Fruit fly (Drosophila melanogaster) whole organism, embryonic: ENCODE data around the gene RpS3.

Source experiments
- Aef1 ChIP-seq: fragments of 200-800 bp; sonication (Bioruptor generic); IDR thresholded peaks from 3 replicates; pipeline ENCODE4 v1.3.6; 2022; ENCODE audit warnings: missing biosample characterization, missing genetic modification characterization
- CG10274 ChIP-seq: fragments of 200-800 bp; sonication (Bioruptor generic); optimal IDR thresholded peaks from 3 replicates; lab custom pipeline; 2017; ENCODE audit warnings: missing biosample characterization, mild to moderate bottlenecking, missing genetic modification characterization
- CG10543 ChIP-seq: fragments of 200-800 bp; sonication (Bioruptor generic); optimal IDR thresholded peaks from 3 replicates; lab custom pipeline; 2017; ENCODE audit warnings: missing biosample characterization, mild to moderate bottlenecking, missing genetic modification characterization, moderate library complexity
- CG10959 ChIP-seq: fragments of 200-800 bp; sonication (Bioruptor generic); IDR thresholded peaks from 2 replicates; pipeline ENCODE4 v1.3.6; 2022; ENCODE audit warnings: missing biosample characterization, missing genetic modification characterization
- CG11398 ChIP-seq: fragments of 200-800 bp; sonication (Bioruptor generic); optimal IDR thresholded peaks from 2 replicates; lab custom pipeline; 2016; ENCODE audit warnings: missing biosample characterization, missing genetic modification characterization
- CG11504 ChIP-seq: fragments of 200-800 bp; sonication (Bioruptor generic); optimal IDR thresholded peaks from 3 replicates; lab custom pipeline; 2019; ENCODE audit warnings: missing biosample characterization, mild to moderate bottlenecking, missing genetic modification characterization, moderate library complexity
- CG12155 ChIP-seq: fragments of 200-800 bp; sonication (Bioruptor generic); optimal IDR thresholded peaks from 3 replicates; lab custom pipeline; 2016; ENCODE audit warnings: missing biosample characterization, missing genetic modification characterization
- CG14441 ChIP-seq: fragments of 200-800 bp; sonication (Bioruptor generic); IDR thresholded peaks from 2 replicates; pipeline ENCODE4 v1.3.6; 2022; ENCODE audit warnings: missing biosample characterization, missing genetic modification characterization
- CG16779 ChIP-seq: fragments of 200-800 bp; sonication (Bioruptor generic); IDR thresholded peaks from 2 replicates; pipeline ENCODE4 v1.3.6; 2022; ENCODE audit warnings: missing biosample characterization, missing genetic modification characterization
- CG31365 ChIP-seq: fragments of 200-800 bp; sonication (Bioruptor generic); optimal IDR thresholded peaks from 2 replicates; lab custom pipeline; 2018; ENCODE audit warnings: missing biosample characterization, mild to moderate bottlenecking, missing genetic modification characterization
- CG32532 ChIP-seq: fragments of 200-800 bp; sonication (Bioruptor generic); IDR thresholded peaks from 2 replicates; pipeline ENCODE4 v1.3.6; 2022; ENCODE audit warnings: missing biosample characterization, missing genetic modification characterization
- CG3726 ChIP-seq: fragments of 200-800 bp; sonication (Bioruptor generic); IDR thresholded peaks from 3 replicates; pipeline ENCODE4, ENCODE4 v1.3.6; 2022; ENCODE audit warnings: missing biosample characterization, missing genetic modification characterization
- CG4328 ChIP-seq: fragments of 200-800 bp; sonication (Bioruptor generic); optimal IDR thresholded peaks from 3 replicates; lab custom pipeline; 2017; ENCODE audit warnings: missing biosample characterization, missing genetic modification reagents, missing genetic modification characterization
- CG8281 ChIP-seq: fragments of 200-800 bp; sonication (Bioruptor generic); optimal IDR thresholded peaks from 2 replicates; lab custom pipeline; 2018; ENCODE audit warnings: missing biosample characterization, mild to moderate bottlenecking, missing genetic modification characterization, moderate library complexity
- CG9609 ChIP-seq: fragments of 200-800 bp; sonication (Bioruptor generic); optimal IDR thresholded peaks from 3 replicates; lab custom pipeline; 2016; ENCODE audit warnings: missing biosample characterization, missing genetic modification characterization
- Dref ChIP-seq: fragments of 200-800 bp; sonication (Bioruptor generic); IDR thresholded peaks from 2 replicates; pipeline ENCODE4 v1.3.6; 2022; ENCODE audit warnings: missing biosample characterization, missing genetic modification characterization
- Drgx ChIP-seq: fragments of 200-800 bp; sonication (Bioruptor generic); IDR thresholded peaks from 2 replicates; pipeline ENCODE4 v1.3.6; 2022; ENCODE audit warnings: missing biosample characterization, missing genetic modification characterization
- Ets65A ChIP-seq: fragments of 200-800 bp; sonication (Bioruptor generic); peaks from one replicate; lab custom pipeline; 2016; ENCODE audit warnings: missing biosample characterization, missing genetic modification characterization
- Ets97D ChIP-seq: fragments of 200-800 bp; sonication (Bioruptor generic); optimal IDR thresholded peaks from 3 replicates; lab custom pipeline; 2016; ENCODE audit warnings: missing biosample characterization, missing genetic modification characterization
- HLH54F ChIP-seq: fragments of 200-800 bp; sonication (Bioruptor generic); optimal IDR thresholded peaks from 3 replicates; lab custom pipeline; 2016; ENCODE audit warnings: missing biosample characterization, missing genetic modification characterization
- Hmx ChIP-seq: fragments of 200-800 bp; sonication (Bioruptor generic); optimal IDR thresholded peaks from 2 replicates; lab custom pipeline; 2016; ENCODE audit warnings: missing biosample characterization, missing genetic modification characterization
- Lhr ChIP-seq: fragments of 200-800 bp; sonication (Bioruptor generic); optimal IDR thresholded peaks from 3 replicates; lab custom pipeline; 2017; ENCODE audit warnings: mild to moderate bottlenecking, missing biosample characterization, missing genetic modification reagents, missing genetic modification characterization
- Med ChIP-seq: fragments of 200-800 bp; sonication (Bioruptor generic); peaks from one replicate; lab custom pipeline; 2016; ENCODE audit warnings: missing biosample characterization, missing genetic modification characterization, mild to moderate bottlenecking, inconsistent platforms, moderate library complexity
- Mrtf ChIP-seq: fragments of 200-800 bp; sonication (Bioruptor generic); IDR thresholded peaks from 3 replicates; pipeline ENCODE4 v1.3.6; 2022; ENCODE audit warnings: missing biosample characterization, missing genetic modification characterization
- Optix ChIP-seq: fragments of 200-800 bp; sonication (Bioruptor generic); IDR thresholded peaks from 3 replicates; pipeline ENCODE4 v1.3.6; 2022; ENCODE audit warnings: missing biosample characterization, missing genetic modification characterization
- Poxn ChIP-seq: fragments of 200-800 bp; sonication (Bioruptor generic); IDR thresholded peaks from 2 replicates; pipeline ENCODE4 v1.3.6; 2022; ENCODE audit warnings: missing biosample characterization, missing genetic modification characterization
- Rfx ChIP-seq: fragments of 200-800 bp; sonication (Bioruptor generic); IDR thresholded peaks from 2 replicates; pipeline ENCODE4 v1.3.6; 2022; ENCODE audit warnings: missing biosample characterization, missing genetic modification characterization
- Xrp1 ChIP-seq: fragments of 200-800 bp; sonication (Bioruptor generic); IDR thresholded peaks from 2 replicates; pipeline ENCODE4 v1.3.6; 2022; ENCODE audit warnings: missing biosample characterization, missing genetic modification characterization
- bowl ChIP-seq: fragments of 200-800 bp; sonication (Bioruptor generic); IDR thresholded peaks from 2 replicates; pipeline ENCODE4 v1.3.6; 2022; ENCODE audit warnings: missing biosample characterization, missing genetic modification characterization
- cas ChIP-seq: fragments of 200-800 bp; sonication (Bioruptor generic); IDR thresholded peaks from 2 replicates; pipeline ENCODE4 v1.3.6; 2022; ENCODE audit warnings: missing biosample characterization, missing genetic modification characterization
- ci ChIP-seq: fragments of 200-800 bp; sonication (Bioruptor generic); IDR thresholded peaks from 3 replicates; pipeline ENCODE4 v1.3.6; 2022; ENCODE audit warnings: missing biosample characterization, missing genetic modification characterization
- da ChIP-seq: fragments of 200-800 bp; sonication (Bioruptor generic); optimal IDR thresholded peaks from 2 replicates; lab custom pipeline; 2016; ENCODE audit warnings: missing biosample characterization, missing genetic modification characterization
- disco-r ChIP-seq: fragments of 200-800 bp; sonication (Bioruptor generic); optimal IDR thresholded peaks from 2 replicates; lab custom pipeline; 2016; ENCODE audit warnings: missing biosample characterization, missing genetic modification characterization
- fd64A ChIP-seq: fragments of 200-800 bp; sonication (Bioruptor generic); optimal IDR thresholded peaks from 3 replicates; lab custom pipeline; 2018; ENCODE audit warnings: missing biosample characterization, mild to moderate bottlenecking, missing genetic modification characterization
- gcm2 ChIP-seq: fragments of 200-800 bp; sonication (Bioruptor generic); optimal IDR thresholded peaks from 2 replicates; lab custom pipeline; 2016; ENCODE audit warnings: missing biosample characterization, missing genetic modification characterization
- her ChIP-seq: fragments of 200-800 bp; sonication (Bioruptor generic); optimal IDR thresholded peaks from 2 replicates; lab custom pipeline; 2016; ENCODE audit warnings: missing biosample characterization, missing genetic modification characterization
- lov ChIP-seq, 2 experiments: fragments of 200-800 bp in 1 of 2; fragments of >200 bp in 1 of 2; sonication (Bioruptor generic) in 1 of 2; IDR thresholded peaks in 1 of 2; optimal IDR thresholded peaks in 1 of 2; 2 replicates in 1 of 2; 3 replicates in 1 of 2; pipeline versions ENCODE4 v1.3.6 to Lab custom; 2017 to 2022; ENCODE audit warnings: missing biosample characterization in 1 of 2, missing genetic modification characterization in 1 of 2
- mirr ChIP-seq: fragments of 200-800 bp; sonication (Bioruptor generic); optimal IDR thresholded peaks from 3 replicates; lab custom pipeline; 2018; ENCODE audit warnings: missing biosample characterization, mild to moderate bottlenecking, missing genetic modification characterization
- nom ChIP-seq: fragments of 200-800 bp; sonication (Bioruptor generic); optimal IDR thresholded peaks from 2 replicates; lab custom pipeline; 2017; ENCODE audit warnings: missing biosample characterization, missing genetic modification characterization, mild to moderate bottlenecking, moderate library complexity, missing genetic modification reagents
- odd ChIP-seq: fragments of 200-800 bp; sonication (Bioruptor generic); optimal IDR thresholded peaks from 2 replicates; lab custom pipeline; 2017; ENCODE audit warnings: missing biosample characterization, mild to moderate bottlenecking, missing genetic modification characterization
- p53 ChIP-seq: fragments of 200-800 bp; sonication (Bioruptor generic); optimal IDR thresholded peaks from 2 replicates; lab custom pipeline; 2016; ENCODE audit warnings: missing biosample characterization, missing genetic modification characterization
- pb ChIP-seq: fragments of 200-800 bp; sonication (Bioruptor generic); optimal IDR thresholded peaks from 3 replicates; lab custom pipeline; 2016; ENCODE audit warnings: missing biosample characterization, missing genetic modification characterization
- pita ChIP-seq: fragments of 200-800 bp; sonication (Bioruptor generic); optimal IDR thresholded peaks from 2 replicates; lab custom pipeline; 2017; ENCODE audit warnings: missing biosample characterization, mild to moderate bottlenecking, missing genetic modification characterization
- pum ChIP-seq: fragments of 200-800 bp; sonication (Bioruptor generic); optimal IDR thresholded peaks from 2 replicates; lab custom pipeline; 2016; ENCODE audit warnings: missing biosample characterization, missing genetic modification characterization
- schlank ChIP-seq: fragments of 200-800 bp; sonication (Bioruptor generic); optimal IDR thresholded peaks from 2 replicates; lab custom pipeline; 2018; ENCODE audit warnings: missing biosample characterization, mild to moderate bottlenecking, missing genetic modification characterization
- sim ChIP-seq: fragments of 200-800 bp; sonication (Bioruptor generic); IDR thresholded peaks from 2 replicates; pipeline ENCODE4 v1.3.6; 2022; ENCODE audit warnings: missing biosample characterization, missing genetic modification characterization
- sna ChIP-seq: fragments of 200-800 bp; sonication (Bioruptor generic); IDR thresholded peaks from 2 replicates; pipeline ENCODE4 v1.3.6; 2022; ENCODE audit warnings: missing biosample characterization, missing genetic modification characterization; ENCODE audit not compliant: partially characterized antibody
- sqz ChIP-seq: fragments of 200-800 bp; sonication (Bioruptor generic); optimal IDR thresholded peaks from 3 replicates; lab custom pipeline; 2018; ENCODE audit warnings: missing biosample characterization, mild to moderate bottlenecking, missing genetic modification characterization
- stwl ChIP-seq: fragments of 200-800 bp; sonication (Bioruptor generic); optimal IDR thresholded peaks from 3 replicates; lab custom pipeline; 2018; ENCODE audit warnings: missing biosample characterization, mild to moderate bottlenecking, missing genetic modification characterization, moderate library complexity
- tx ChIP-seq: fragments of 200-800 bp; sonication (Bioruptor generic); optimal IDR thresholded peaks from 2 replicates; lab custom pipeline; 2016; ENCODE audit warnings: missing biosample characterization, missing genetic modification characterization
- vfl ChIP-seq: fragments of 200-800 bp; sonication (Bioruptor generic); optimal IDR thresholded peaks from 2 replicates; lab custom pipeline; 2016; ENCODE audit warnings: missing biosample characterization, missing genetic modification characterization
- yki ChIP-seq: fragments of >200 bp; optimal IDR thresholded peaks from 3 replicates; lab custom pipeline; 2018

RpS3 gene

DNA sequence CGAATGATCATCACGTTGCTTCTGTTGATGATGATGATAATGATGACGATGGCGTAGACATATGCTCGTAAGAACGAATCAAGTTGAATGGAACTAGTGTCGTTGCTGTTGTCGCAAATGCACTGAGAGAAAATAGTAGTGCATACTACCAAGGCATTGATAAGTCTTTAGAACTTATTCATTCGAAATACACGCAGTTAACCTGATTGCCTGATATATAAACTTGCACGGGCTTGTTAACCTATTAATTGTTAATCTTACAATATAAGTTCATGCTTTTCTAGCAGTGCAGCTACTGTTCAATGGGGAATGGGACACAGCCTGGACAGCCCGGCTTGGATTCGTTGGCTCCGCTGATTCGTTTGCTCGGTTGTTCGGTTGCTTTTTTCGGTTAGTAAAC lies 32.3 kb upstream of the RpS3 start (continued):
- TF ChIP-seq schlank (tag; lab: Kevin White, UChicago) (peak; percentile 68), cas (no peak), p53 (GFP tag; lab: Kevin White, UChicago) (peak; percentile 40), tx (GFP tag; lab: Kevin White, UChicago) (peak; percentile 75), mirr (GFP tag; lab: Kevin White, UChicago) (no peak), CG31365 (tag; lab: Kevin White, UChicago) (peak; percentile 47), pita (GFP tag; lab: Kevin White, UChicago) (no peak), nom (GFP tag; lab: Kevin White, UChicago) (peak; percentile 91), fd64A (GFP tag; lab: Kevin White, UChicago) (peak; percentile 82), vfl (peak; percentile 73), bowl (GFP tag; lab: Robert Waterston, UW) (no peak), yki (no peak), CG11504 (tag; lab: Kevin White, UChicago) (peak; percentile 86), Xrp1 (GFP tag; lab: Robert Waterston, UW) (peak; percentile 94), pb (GFP tag; lab: Kevin White, UChicago) (peak; percentile 85), CG11398 (peak; percentile 85), disco-r (GFP tag; lab: Kevin White, UChicago) (peak; percentile 78), Aef1 (GFP tag; lab: Robert Waterston, UW) (peak; percentile 65), her (peak; percentile 85), pum (peak; percentile 90), da (GFP tag; lab: Kevin White, UChicago) (peak; percentile 18), Med (peak; percentile 97), CG12155 (GFP tag; lab: Kevin White, UChicago) (peak; percentile 81), Dref (no peak), ci (GFP tag; lab: Robert Waterston, UW) (peak; percentile 93), Hmx (peak; percentile 26), CG9609 (peak; percentile 80), sna (no peak), gcm2 (GFP tag; lab: Kevin White, UChicago) (peak; percentile 81), Mrtf (GFP tag; lab: Robert Waterston, UW) (peak; percentile 81), stwl (tag; lab: Kevin White, UChicago) (peak; percentile 47), CG10274 (GFP tag; lab: Kevin White, UChicago) (peak; percentile 62), CG16779 (GFP tag; lab: Robert Waterston, UW) (0 out of 2 replicates have a peak, but pooled peaks have one; percentile 57), CG10959 (GFP tag; lab: Robert Waterston, UW) (peak; percentile 85), lov (optimal IDR thresholded peaks at IDR 0.05; lab: Kevin White, UChicago) (no peak), lov (GFP tag; IDR thresholded peaks at IDR 0.05; lab: Robert Waterston, UW) (peak; percentile 85), sqz (GFP tag; lab: Kevin White, UChicago) (peak; percentile 40), CG3726 (GFP tag; lab: Robert Waterston, UW) (peak; percentile 60; the same call in 1 of the 3 replicates), HLH54F (GFP tag; lab: Kevin White, UChicago) (peak; percentile 74), Ets65A (GFP tag; lab: Kevin White, UChicago) (peak; percentile 98), CG32532 (GFP tag; lab: Robert Waterston, UW) (peak; percentile 76), Optix (GFP tag; lab: Robert Waterston, UW) (peak; percentile 86), odd (GFP tag; lab: Kevin White, UChicago) (peak; percentile 66), CG8281 (tag; lab: Kevin White, UChicago) (peak; percentile 30), CG4328 (GFP tag; lab: Kevin White, UChicago) (no peak), Drgx (GFP tag; lab: Robert Waterston, UW) (peak; percentile 95), sim (GFP tag; lab: Robert Waterston, UW) (peak; percentile 84), Ets97D (GFP tag; lab: Kevin White, UChicago) (peak; percentile 63), Lhr (GFP tag; lab: Kevin White, UChicago) (peak; percentile 52), Poxn (GFP tag; lab: Robert Waterston, UW) (0 out of 2 replicates have a peak, but pooled peaks have one; percentile 25), CG10543 (GFP tag; lab: Kevin White, UChicago) (peak; percentile 12), Rfx (GFP tag; lab: Robert Waterston, UW) (peak; percentile 87), CG14441 (GFP tag; lab: Robert Waterston, UW) (peak; percentile 70)
